Worm (Caenorhabditis elegans) whole organism, midembryonic: ENCODE results near the gene T10C6.15.

Experiments
- T22C8.4 ChIP-seq: fragments of 200-800 bp; sonication (Bioruptor generic); IDR thresholded peaks from 2 replicates; pipeline ENCODE4 v1.3.6; 2022; ENCODE audit warnings: missing genetic modification characterization, missing compliant biosample characterization
- cog-1 ChIP-seq: sonication (generic microtip); optimal IDR thresholded peaks from 2 replicates; lab custom pipeline; 2016; ENCODE audit warnings: missing genetic modification characterization, missing compliant biosample characterization
- flt-1 ChIP-seq: fragments of 200-800 bp; sonication (Bioruptor generic); IDR thresholded peaks from 2 replicates; pipeline ENCODE4 v1.3.6; 2022; ENCODE audit warnings: missing genetic modification characterization, missing compliant biosample characterization
- klf-2 ChIP-seq: fragments of 200-800 bp; sonication (Bioruptor generic); conservative IDR thresholded peaks from 2 replicates; pipeline ENCODE4 v1.3.6; 2022; ENCODE audit warnings: missing genetic modification reagents, missing genetic modification characterization, missing compliant biosample characterization
- med-1 ChIP-seq: sonication (generic microtip); optimal IDR thresholded peaks from 2 replicates; lab custom pipeline; 2017; ENCODE audit warnings: missing genetic modification characterization, mild to moderate bottlenecking, missing compliant biosample characterization, antibody characterized with exemption, missing genetic modification reagents; ENCODE audit not compliant: insufficient read depth
- ref-1 ChIP-seq: fragments of 200-800 bp; sonication (Bioruptor generic); conservative IDR thresholded peaks from 2 replicates; pipeline ENCODE4 v1.3.6; 2022; ENCODE audit warnings: missing genetic modification reagents, missing genetic modification characterization, missing compliant biosample characterization
- tab-1 ChIP-seq: fragments of 200-800 bp; sonication (Bioruptor generic); IDR thresholded peaks from 2 replicates; pipeline ENCODE4 v1.3.6; 2022; ENCODE audit warnings: missing genetic modification characterization, missing compliant biosample characterization
- ztf-23 ChIP-seq: fragments of 200-800 bp; sonication (Bioruptor generic); IDR thresholded peaks from 2 replicates; pipeline ENCODE4 v1.3.6; 2022; ENCODE audit warnings: missing genetic modification reagents, missing genetic modification characterization, missing compliant biosample characterization
- ztf-29 ChIP-seq: fragments of 200-800 bp; sonication (Bioruptor generic); IDR thresholded peaks from 2 replicates; pipeline ENCODE4 v1.3.6; 2022; ENCODE audit warnings: missing genetic modification reagents, missing genetic modification characterization, missing compliant biosample characterization

T10C6.15 gene

DNA sequence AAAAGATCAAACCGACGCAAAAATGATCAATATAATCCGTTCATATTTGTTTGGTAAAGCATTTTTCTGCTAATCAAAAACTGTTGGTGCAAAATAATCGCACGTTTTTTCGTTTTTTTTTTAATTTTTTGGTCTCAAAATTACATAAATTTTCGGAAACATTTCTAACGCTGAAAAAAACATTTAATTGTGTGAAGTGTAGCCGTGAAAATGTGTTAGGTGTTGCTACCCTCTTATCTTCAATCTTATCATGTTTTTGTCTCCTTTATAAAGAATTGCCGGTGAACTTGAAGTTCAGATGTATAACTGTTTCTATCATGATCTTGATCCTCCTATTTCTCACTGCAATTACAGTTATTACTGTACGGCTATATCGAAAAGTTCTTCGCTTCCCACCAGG lies 23.2 kb upstream of the T10C6.15 start, which contains the start of gene cyp-35D1:
Gene cyp-35D1, plus strand, starts transcription at position 301 of the 400 bp plus-strand sequence.
- TF ChIP-seq ref-1 = no peak
- no peak for TF ChIP-seq med-1
- no peak for TF ChIP-seq ztf-23 (GFP tag; lab: Robert Waterston, UW)
- no peak for TF ChIP-seq klf-2
- TF ChIP-seq flt-1 (GFP tag; lab: Robert Waterston, UW) = no peak
- TF ChIP-seq tab-1 (GFP tag; lab: Robert Waterston, UW) = no peak
- TF ChIP-seq cog-1 (tag; lab: Kevin White, UChicago) = no peak
- TF ChIP-seq T22C8.4 = no peak
- TF ChIP-seq ztf-29 = no peak

DNA sequence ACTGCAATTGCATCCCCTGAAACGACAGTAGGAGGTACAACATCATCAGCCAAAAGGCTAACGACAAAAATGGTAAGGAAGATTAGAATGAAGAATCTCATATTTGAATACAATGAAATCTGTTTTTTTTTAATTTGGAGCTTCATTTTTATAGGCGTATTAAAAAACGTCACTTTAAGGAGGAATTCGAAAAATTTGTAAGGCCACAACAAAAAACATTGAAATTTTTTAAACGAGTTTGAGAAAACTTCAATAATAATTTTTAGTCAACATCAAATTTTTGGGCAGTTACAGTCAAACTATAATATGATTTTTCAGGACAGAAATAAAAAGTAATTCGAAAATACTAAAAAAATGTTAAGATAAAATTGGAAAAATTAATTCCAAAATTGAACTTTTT lies 17.0 kb upstream of the T10C6.15 start, which contains the start of gene F14H3.14:
Gene F14H3.14, minus strand, starts transcription at position 101 of the 400 bp plus-strand sequence.
- TF ChIP-seq cog-1 (tag; lab: Kevin White, UChicago) (no peak), tab-1 (GFP tag; lab: Robert Waterston, UW) (no peak)

DNA sequence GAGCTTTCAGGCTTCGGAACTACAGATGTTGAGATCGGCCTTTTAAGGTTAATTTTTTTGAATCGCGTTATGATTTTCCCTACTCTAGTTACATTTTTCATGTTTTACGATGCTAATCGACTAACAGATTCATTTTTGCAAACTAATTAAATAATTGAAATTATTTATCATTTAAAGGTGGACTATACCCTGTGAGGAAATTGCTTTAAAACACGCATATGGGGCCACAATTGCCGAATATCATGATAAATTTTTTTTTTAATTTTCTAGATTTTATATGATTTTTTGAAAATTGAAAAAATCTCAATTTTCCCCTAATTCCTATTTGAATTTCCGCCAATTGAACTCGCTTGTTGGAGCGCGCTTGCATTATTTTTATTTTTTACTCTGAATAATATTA lies 16.3 kb upstream of the T10C6.15 start, which contains the start of gene fbxa-100:
Gene fbxa-100, minus strand, starts transcription at position 101 of the 400 bp plus-strand sequence.
- no peak for TF ChIP-seq cog-1 (tag; lab: Kevin White, UChicago)
- TF ChIP-seq med-1 = no peak
- no peak for TF ChIP-seq klf-2
- TF ChIP-seq T22C8.4 = no peak
- no peak for TF ChIP-seq flt-1 (GFP tag; lab: Robert Waterston, UW)
- no peak for TF ChIP-seq ztf-23 (GFP tag; lab: Robert Waterston, UW)
- TF ChIP-seq ref-1 = no peak
- TF ChIP-seq tab-1 (GFP tag; lab: Robert Waterston, UW) = no peak
- no peak for TF ChIP-seq ztf-29

DNA sequence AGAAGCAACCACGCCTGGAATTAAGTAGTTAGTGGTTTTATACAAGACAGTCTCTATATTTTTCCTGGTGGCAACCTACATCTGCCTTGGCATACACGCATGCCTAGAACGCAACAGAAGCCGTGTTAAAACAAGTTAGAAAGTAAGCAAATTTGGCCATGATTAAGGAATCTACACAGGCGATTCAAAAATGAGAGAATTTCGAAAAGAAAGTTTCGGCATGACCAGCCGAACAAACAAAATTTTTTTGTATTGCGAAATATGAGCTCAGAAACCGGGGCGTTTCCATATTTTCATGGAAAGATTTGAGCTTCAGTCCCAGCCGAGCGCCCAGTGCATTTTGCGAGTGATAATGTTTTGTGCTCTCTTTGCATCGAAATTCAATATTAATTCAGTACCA lies 14.4 kb upstream of the T10C6.15 start, which contains the start of gene F14H3.15:
Gene F14H3.15, minus strand, starts transcription at position 101 of the 400 bp plus-strand sequence.
- no peak for TF ChIP-seq klf-2
- no peak for TF ChIP-seq ztf-29
- no peak for TF ChIP-seq med-1
- TF ChIP-seq ref-1 = no peak
- no peak for TF ChIP-seq ztf-23 (GFP tag; lab: Robert Waterston, UW)
- TF ChIP-seq tab-1 (GFP tag; lab: Robert Waterston, UW) = no peak
- TF ChIP-seq cog-1 (tag; lab: Kevin White, UChicago) = no peak
- TF ChIP-seq T22C8.4 = no peak

DNA sequence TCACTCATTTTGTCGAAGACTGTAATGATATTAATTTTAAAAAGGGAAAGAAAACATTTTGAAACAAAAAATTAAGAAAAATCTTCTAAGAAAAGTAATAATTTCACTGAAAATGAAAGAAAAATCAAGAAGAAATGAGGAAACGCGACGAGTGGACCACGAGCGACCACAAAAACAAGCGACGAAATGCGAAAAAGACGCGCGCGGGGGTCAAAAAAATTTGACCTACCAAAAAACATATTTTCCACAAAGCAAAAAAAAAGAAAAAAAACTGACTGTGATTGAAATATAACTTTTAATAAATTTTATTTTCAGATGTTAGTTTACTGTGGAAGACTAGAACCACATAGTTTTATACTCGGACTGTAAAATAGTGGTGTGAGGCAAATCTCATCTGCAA lies 13.1 kb upstream of the T10C6.15 start, which contains the start of gene F14H3.6:
Gene F14H3.6, minus strand, starts transcription at position 22 of the 400 bp plus-strand sequence.
- no peak for TF ChIP-seq T22C8.4
- no peak for TF ChIP-seq cog-1 (tag; lab: Kevin White, UChicago)

DNA sequence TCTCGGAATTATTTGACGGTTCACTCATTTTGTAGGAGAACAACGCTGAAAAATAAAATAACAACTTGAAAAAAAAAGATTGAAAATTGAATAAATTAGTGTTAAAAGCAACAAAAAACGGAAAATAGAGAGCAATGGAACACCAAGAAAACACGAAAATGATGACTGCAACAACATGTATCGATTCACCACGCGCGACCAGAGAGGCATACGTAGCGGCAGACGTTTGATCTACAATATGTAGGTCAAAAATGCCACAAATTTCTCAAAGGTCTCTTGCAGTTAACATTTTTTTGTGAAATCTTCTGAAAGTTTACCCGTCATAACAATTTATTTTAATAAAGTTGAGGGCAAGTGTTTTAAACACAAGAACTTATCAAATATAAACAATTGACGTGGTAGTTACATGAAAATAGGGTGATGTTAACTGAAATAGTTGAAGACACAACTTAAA lies 11.3 kb upstream of the T10C6.15 start, which contains the start of gene F14H3.5:
Gene F14H3.5, minus strand, starts transcription at position 51 of the 454 bp plus-strand sequence.
- no peak for TF ChIP-seq T22C8.4

DNA sequence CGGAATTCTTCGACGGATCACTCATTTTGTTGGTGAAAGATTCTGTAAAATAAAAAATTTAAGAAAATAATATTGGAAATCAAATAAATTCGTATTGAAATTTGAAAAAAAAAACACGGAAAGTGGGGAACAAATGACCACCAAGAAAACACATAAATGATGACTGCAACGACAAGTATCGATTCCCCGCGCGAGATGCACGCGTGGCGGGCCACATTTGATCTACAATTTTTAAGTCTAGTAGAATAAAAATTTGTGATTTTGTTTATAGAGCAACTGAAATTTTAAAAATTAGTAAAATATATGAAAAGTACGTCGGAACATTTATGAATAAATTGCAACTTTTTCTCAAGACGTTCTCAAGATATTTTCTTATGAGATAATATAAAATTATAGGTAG lies 9.3 kb upstream of the T10C6.15 start, which contains the start of gene F14H3.4:
Gene F14H3.4, minus strand, starts transcription at position 42 of the 400 bp plus-strand sequence.
- no peak for TF ChIP-seq ref-1
- no peak for TF ChIP-seq ztf-23 (GFP tag; lab: Robert Waterston, UW)
- no peak for TF ChIP-seq flt-1 (GFP tag; lab: Robert Waterston, UW)
- TF ChIP-seq ztf-29 = no peak
- no peak for TF ChIP-seq klf-2
- no peak for TF ChIP-seq med-1
- no peak for TF ChIP-seq T22C8.4
- no peak for TF ChIP-seq cog-1 (tag; lab: Kevin White, UChicago)
- TF ChIP-seq tab-1 (GFP tag; lab: Robert Waterston, UW) = no peak

DNA sequence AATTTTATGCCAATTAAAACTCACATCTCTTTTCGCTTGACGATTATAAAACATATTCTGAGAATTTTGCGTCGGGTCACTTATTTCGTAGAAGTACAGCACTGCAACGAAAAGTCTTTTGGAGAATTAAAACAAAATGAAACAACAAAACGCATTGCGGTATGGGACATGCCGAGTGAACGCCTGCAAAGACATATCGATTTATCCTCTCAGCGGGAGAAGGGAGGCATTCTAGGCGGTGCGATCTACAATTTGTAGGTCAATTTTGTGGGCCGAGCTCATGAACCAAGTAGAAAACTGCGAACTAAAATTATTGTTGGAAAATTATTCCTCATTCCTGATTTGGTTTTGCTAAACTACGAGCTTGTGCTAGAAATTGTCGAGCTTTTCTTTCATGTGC lies 7.6 kb upstream of the T10C6.15 start, which contains the start of gene F14H3.3:
Gene F14H3.3, minus strand, starts transcription at position 101 of the 400 bp plus-strand sequence.
- TF ChIP-seq ztf-29 (no peak), tab-1 (GFP tag; lab: Robert Waterston, UW) (no peak), ref-1 (no peak)

DNA sequence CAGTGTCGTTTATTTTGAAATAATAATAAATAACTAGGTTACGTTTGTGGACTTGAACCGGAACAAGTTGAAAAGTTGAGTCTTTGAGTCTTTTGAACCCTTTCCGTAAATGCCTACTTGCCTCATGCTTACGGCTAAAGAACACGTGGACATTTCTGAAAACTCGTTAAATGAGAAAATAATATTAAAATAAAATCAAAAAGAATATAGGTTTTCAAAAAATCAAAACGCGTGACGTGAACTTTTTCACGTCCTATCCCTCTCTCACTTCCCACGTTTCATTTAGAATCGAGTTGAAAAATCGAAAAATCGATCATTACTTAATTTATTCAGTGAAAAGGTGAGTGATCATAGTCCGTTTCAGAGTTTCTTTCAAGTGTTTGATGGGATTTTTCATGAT lies 3.4 kb upstream of the T10C6.15 start, which contains the start of gene best-12:
Gene best-12, plus strand, starts transcription at position 301 of the 400 bp plus-strand sequence.
- TF ChIP-seq klf-2 (no peak), ztf-23 (GFP tag; lab: Robert Waterston, UW) (no peak)

DNA sequence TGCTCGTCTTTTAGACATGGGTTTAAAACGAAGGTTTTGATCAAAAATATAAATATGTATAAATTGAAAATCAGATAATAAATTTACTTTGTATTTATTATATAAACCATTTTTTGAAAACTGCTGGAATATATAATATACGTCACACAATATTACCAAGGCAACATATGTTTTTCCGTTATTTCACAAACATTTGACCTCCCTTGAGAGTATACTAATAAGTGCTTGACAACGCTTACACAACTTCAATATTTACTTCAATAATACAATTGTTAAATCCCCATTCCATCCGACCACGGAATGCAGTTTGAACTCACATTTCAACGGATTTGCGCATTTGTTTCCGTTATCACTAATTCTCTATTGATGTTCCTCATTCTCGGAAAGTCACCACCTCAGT lies 1.8 kb upstream of the T10C6.15 start, which contains the start of gene str-198:
Gene str-198, plus strand, starts transcription at position 301 of the 400 bp plus-strand sequence.
- TF ChIP-seq ztf-29 (no peak), T22C8.4 (no peak), tab-1 (GFP tag; lab: Robert Waterston, UW) (no peak), ref-1 (no peak), med-1 (no peak), klf-2 (no peak)

DNA sequence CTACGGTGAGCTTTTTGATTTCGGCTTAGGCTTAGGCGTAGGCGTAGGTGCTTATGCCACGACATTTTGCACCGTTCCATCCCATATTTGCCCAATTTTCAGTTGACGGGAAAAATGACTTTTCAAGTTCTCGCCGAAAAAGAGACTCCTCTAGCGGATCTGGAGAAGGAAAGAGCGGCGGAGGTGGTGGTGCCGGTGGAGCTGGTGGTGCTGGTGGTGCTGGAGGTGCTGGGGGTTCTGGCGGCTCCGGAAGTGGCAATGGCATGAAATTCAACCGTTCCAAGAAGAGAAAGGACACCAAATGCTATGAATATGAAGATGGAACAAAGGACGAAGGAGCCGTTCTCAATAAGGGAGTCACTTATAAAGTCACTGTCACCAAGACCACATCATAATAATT lies 1.3 kb upstream of the T10C6.15 start:
- TF ChIP-seq med-1 (no peak), klf-2 (no peak), cog-1 (tag; lab: Kevin White, UChicago) (no peak), ztf-23 (GFP tag; lab: Robert Waterston, UW) (no peak), ztf-29 (no peak), tab-1 (GFP tag; lab: Robert Waterston, UW) (no peak), flt-1 (GFP tag; lab: Robert Waterston, UW) (no peak), ref-1 (no peak), T22C8.4 (no peak)

DNA sequence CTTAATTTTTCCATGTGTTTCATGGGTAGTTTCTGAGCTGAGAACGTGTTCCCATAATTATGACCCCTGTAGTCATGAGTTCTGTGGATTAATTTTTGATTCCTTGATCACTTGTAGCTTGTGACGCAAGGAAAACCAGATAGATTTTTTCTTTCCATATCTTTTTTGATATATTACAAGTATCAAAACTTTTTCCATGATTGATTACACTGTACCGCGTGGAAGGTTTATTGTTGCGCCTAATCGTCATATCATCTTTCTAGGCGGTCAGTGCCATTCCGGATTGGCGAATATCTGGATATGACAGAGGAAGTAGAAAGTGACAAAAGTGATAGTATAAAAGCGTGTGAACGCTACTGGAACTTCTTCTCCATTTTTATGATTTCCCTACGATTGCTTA lies 833 bp upstream of the T10C6.15 start, which contains the start of gene ZK285.2:
Gene ZK285.2, plus strand, starts transcription at position 301 of the 400 bp plus-strand sequence.
- no peak for TF ChIP-seq flt-1 (GFP tag; lab: Robert Waterston, UW)
- TF ChIP-seq klf-2 = no peak
- no peak for TF ChIP-seq cog-1 (tag; lab: Kevin White, UChicago)
- TF ChIP-seq ref-1 = no peak
- no peak for TF ChIP-seq T22C8.4
